Fruit fly (Drosophila melanogaster): ENCODE results near the gene HisCl1.

dm6 chr3R:11764279-11764880 lies 22.6 kb upstream of the HisCl1 start, which contains the start of gene Lk6:
- TF ChIP-seq CG16779 (tag; optimal IDR thresholded peaks at IDR 0.05) (peak; percentile 70), Hr39 (GFP tag; optimal IDR thresholded peaks at IDR 0.05) (no peak), CG11762 (GFP tag; optimal IDR thresholded peaks at IDR 0.05; ENCODE audit: insufficient read depth) (no peak), CG31627 (GFP tag; optimal IDR thresholded peaks at IDR 0.05) (no peak), CG34406 (GFP tag; optimal IDR thresholded peaks at IDR 0.05) (no peak), acj6 (GFP tag; optimal IDR thresholded peaks at IDR 0.05) (no peak)

Data from whole organism, prepupa.